Worm (Caenorhabditis elegans) whole organism, L4 larva: ENCODE results near the gene B0250.7.

Source experiments
- F26F4.8 ChIP-seq: fragments of 200-800 bp; sonication (Bioruptor generic); conservative IDR thresholded peaks from 2 replicates; pipeline ENCODE4 v1.3.6; 2022; ENCODE audit warnings: missing genetic modification characterization, missing compliant biosample characterization
- arid-1 ChIP-seq: fragments of 200-800 bp; sonication (Bioruptor generic); conservative IDR thresholded peaks from 2 replicates; pipeline ENCODE4 v1.3.6; 2022; ENCODE audit warnings: missing genetic modification reagents, missing genetic modification characterization, missing compliant biosample characterization
- attf-4 ChIP-seq: sonication (generic microtip); optimal IDR thresholded peaks from 3 replicates; lab custom pipeline; 2017; ENCODE audit warnings: missing biosample characterization, missing genetic modification characterization
- ceh-28 ChIP-seq: fragments of 150-350 bp; optimal IDR thresholded peaks from 2 replicates; lab custom pipeline; 2014; ENCODE audit warnings: missing biosample characterization, missing genetic modification reagents, missing genetic modification characterization
- cey-2 ChIP-seq: sonication (generic microtip); optimal IDR thresholded peaks from 3 replicates; lab custom pipeline; 2017; ENCODE audit warnings: missing genetic modification characterization, mild to moderate bottlenecking, missing compliant biosample characterization, antibody characterized with exemption, borderline replicate concordance; ENCODE audit not compliant: insufficient read depth
- daf-12 ChIP-seq: fragments of 150-350 bp; optimal IDR thresholded peaks from 2 replicates; lab custom pipeline; 2014; ENCODE audit warnings: missing biosample characterization, missing genetic modification reagents, missing genetic modification characterization
- daf-8 ChIP-seq: fragments of 200-800 bp; sonication (Bioruptor generic); IDR thresholded peaks from 2 replicates; pipeline ENCODE4 v1.3.6; 2022; ENCODE audit warnings: missing genetic modification characterization, missing compliant biosample characterization
- dmd-6 ChIP-seq: fragments of 200-800 bp; sonication (Bioruptor generic); IDR thresholded peaks from 2 replicates; pipeline ENCODE4 v1.3.6; 2022; ENCODE audit warnings: missing genetic modification reagents, missing genetic modification characterization, missing compliant biosample characterization
- dmd-8 ChIP-seq: fragments of 200-800 bp; sonication (Bioruptor generic); IDR thresholded peaks from 2 replicates; pipeline ENCODE4 v1.3.6; 2022; ENCODE audit warnings: missing genetic modification characterization, missing compliant biosample characterization
- fos-1 ChIP-seq: fragments of 150-350 bp; optimal IDR thresholded peaks from 2 replicates; lab custom pipeline; 2014; ENCODE audit warnings: missing biosample characterization, missing genetic modification characterization
- lim-7 ChIP-seq: fragments of 200-800 bp; sonication (Bioruptor generic); IDR thresholded peaks from 2 replicates; pipeline ENCODE4 v1.3.6; 2022; ENCODE audit warnings: missing genetic modification characterization, missing compliant biosample characterization
- lin-29 ChIP-seq: fragments of 200-800 bp; sonication (Bioruptor generic); IDR thresholded peaks from 2 replicates; pipeline ENCODE4 v1.3.6; 2022; ENCODE audit warnings: missing genetic modification reagents, missing genetic modification characterization, missing compliant biosample characterization
- madf-9 ChIP-seq: fragments of 200-800 bp; sonication (Bioruptor generic); conservative IDR thresholded peaks from 2 replicates; pipeline ENCODE4 v1.3.6; 2022; ENCODE audit warnings: missing genetic modification reagents, missing genetic modification characterization, missing compliant biosample characterization
- nhr-10 ChIP-seq: fragments of 150-350 bp; optimal IDR thresholded peaks from 2 replicates; lab custom pipeline; 2014; ENCODE audit warnings: missing biosample characterization, missing genetic modification characterization
- nhr-11 ChIP-seq: fragments of 150-350 bp; optimal IDR thresholded peaks from 2 replicates; lab custom pipeline; 2014; ENCODE audit warnings: missing biosample characterization, missing genetic modification characterization
- nhr-25 ChIP-seq: sonication (generic microtip); optimal IDR thresholded peaks from 2 replicates; lab custom pipeline; 2017; ENCODE audit warnings: missing genetic modification characterization, mild to moderate bottlenecking, missing compliant biosample characterization, antibody characterized with exemption, moderate library complexity, borderline replicate concordance; ENCODE audit not compliant: insufficient read depth
- nhr-28 ChIP-seq: fragments of 150-350 bp; optimal IDR thresholded peaks from 2 replicates; lab custom pipeline; 2014; ENCODE audit warnings: missing biosample characterization, missing genetic modification characterization
- nhr-41 ChIP-seq: fragments of 200-800 bp; sonication (Bioruptor generic); IDR thresholded peaks from 2 replicates; pipeline ENCODE4 v1.3.6; 2022; ENCODE audit warnings: missing genetic modification reagents, missing genetic modification characterization, missing compliant biosample characterization
- nhr-76 ChIP-seq: fragments of 150-350 bp; optimal IDR thresholded peaks from 2 replicates; lab custom pipeline; 2014; ENCODE audit warnings: missing biosample characterization, missing genetic modification characterization
- nhr-77 ChIP-seq: fragments of 150-350 bp; optimal IDR thresholded peaks from 2 replicates; lab custom pipeline; 2014; ENCODE audit warnings: missing biosample characterization, missing genetic modification characterization
- rbr-2 ChIP-seq: sonication (generic microtip); optimal IDR thresholded peaks from 2 replicates; lab custom pipeline; 2016; ENCODE audit warnings: missing genotype, missing genetic modification characterization, missing compliant biosample characterization
- sdz-12 ChIP-seq: fragments of 200-800 bp; sonication (Bioruptor generic); optimal IDR thresholded peaks from 2 replicates; lab custom pipeline; 2018; ENCODE audit warnings: mild to moderate bottlenecking, missing genetic modification characterization, missing compliant biosample characterization
- set-16 ChIP-seq: fragments of 200-800 bp; sonication (Bioruptor generic); IDR thresholded peaks from 2 replicates; pipeline ENCODE4 v1.3.6; 2022; ENCODE audit warnings: missing genetic modification reagents, missing genetic modification characterization, missing compliant biosample characterization
- spr-3 ChIP-seq: fragments of 200-800 bp; sonication (Bioruptor generic); optimal IDR thresholded peaks from 2 replicates; lab custom pipeline; 2018; ENCODE audit warnings: mild to moderate bottlenecking, missing genetic modification characterization, missing compliant biosample characterization
- tag-97 ChIP-seq: fragments of 200-800 bp; sonication (Bioruptor generic); IDR thresholded peaks from 2 replicates; pipeline ENCODE4 v1.3.6; 2022; ENCODE audit warnings: missing genetic modification characterization, missing compliant biosample characterization
- unc-62 ChIP-seq, 3 experiments: fragments of 150-350 bp in 1 of 3; sonication (generic microtip); optimal IDR thresholded peaks in 2 of 3; peaks in 1 of 3; 1 replicate in 1 of 3; 2 replicates in 2 of 3; lab custom pipeline; 2014 to 2017; ENCODE audit warnings: missing biosample characterization in 3 of 3, missing genetic modification characterization in 3 of 3, missing genetic modification reagents in 3 of 3, missing genotype in 1 of 3
- vab-7 ChIP-seq: fragments of 200-800 bp; sonication (Bioruptor generic); IDR thresholded peaks from 2 replicates; pipeline ENCODE4 v1.3.6; 2022; ENCODE audit warnings: missing genetic modification reagents, missing genetic modification characterization, missing compliant biosample characterization
- zag-1 ChIP-seq: fragments of 150-350 bp; optimal IDR thresholded peaks from 2 replicates; lab custom pipeline; 2014; ENCODE audit warnings: missing biosample characterization, missing genetic modification characterization
- zfp-2 ChIP-seq: sonication (generic microtip); optimal IDR thresholded peaks from 2 replicates; lab custom pipeline; 2016; ENCODE audit warnings: mild to moderate bottlenecking, missing genetic modification characterization, missing compliant biosample characterization
- zfp-3 ChIP-seq: fragments of 200-800 bp; sonication (Bioruptor generic); conservative IDR thresholded peaks from 2 replicates; pipeline ENCODE4 v1.3.6; 2022; ENCODE audit warnings: missing genetic modification reagents, missing genetic modification characterization, missing compliant biosample characterization
- ztf-11 ChIP-seq: fragments of 150-350 bp; optimal IDR thresholded peaks from 2 replicates; lab custom pipeline; 2014; ENCODE audit warnings: missing biosample characterization, missing genetic modification characterization

The B0250.7 gene

DNA sequence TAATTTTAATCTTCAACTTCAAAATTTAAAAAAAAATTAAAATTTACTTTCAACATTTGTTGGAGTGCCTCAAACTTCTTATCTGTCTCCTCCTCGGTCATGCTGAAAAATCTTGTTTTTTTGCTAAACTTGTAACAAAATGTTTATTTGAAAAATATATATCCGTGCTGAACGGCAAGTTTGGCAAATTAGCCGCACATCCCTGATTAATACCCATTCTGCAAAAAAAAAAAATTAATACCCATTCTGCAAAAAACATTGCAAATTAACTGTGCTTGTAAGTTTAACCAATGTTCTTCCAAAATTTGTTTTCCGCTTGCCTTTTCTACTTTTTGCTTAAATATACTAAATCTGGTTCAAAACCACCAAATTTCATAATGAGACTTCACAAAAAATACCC lies 22.8 kb downstream of the B0250.7 start, which contains the start of gene F48F5.6:
Gene F48F5.6 (minus strand): TSS at position 101 of the 400 bp plus-strand sequence.
- TF ChIP-seq nhr-28 (tag; lab: Kevin White, UChicago), result no peak
- no peak for TF ChIP-seq fos-1 (tag; lab: Kevin White, UChicago)
- TF ChIP-seq nhr-76 (tag; lab: Kevin White, UChicago), result no peak
- TF ChIP-seq daf-12 (tag; lab: Kevin White, UChicago), result no peak
- no peak for TF ChIP-seq attf-4 (tag; lab: Kevin White, UChicago)
- TF ChIP-seq nhr-11 (tag; lab: Kevin White, UChicago), result no peak
- no peak for TF ChIP-seq cey-2 (tag; lab: Kevin White, UChicago)
- no peak for TF ChIP-seq tag-97 (GFP tag; lab: Robert Waterston, UW)
- TF ChIP-seq nhr-25 (tag; lab: Kevin White, UChicago), result no peak
- no peak for TF ChIP-seq rbr-2 (tag; lab: Kevin White, UChicago)
- no peak for TF ChIP-seq daf-8 (GFP tag; lab: Robert Waterston, UW)
- no peak for TF ChIP-seq zag-1
- TF ChIP-seq arid-1 (GFP tag; lab: Robert Waterston, UW), result no peak
- TF ChIP-seq nhr-77, result no peak
- TF ChIP-seq, all 104 proteins: peak for 0

DNA sequence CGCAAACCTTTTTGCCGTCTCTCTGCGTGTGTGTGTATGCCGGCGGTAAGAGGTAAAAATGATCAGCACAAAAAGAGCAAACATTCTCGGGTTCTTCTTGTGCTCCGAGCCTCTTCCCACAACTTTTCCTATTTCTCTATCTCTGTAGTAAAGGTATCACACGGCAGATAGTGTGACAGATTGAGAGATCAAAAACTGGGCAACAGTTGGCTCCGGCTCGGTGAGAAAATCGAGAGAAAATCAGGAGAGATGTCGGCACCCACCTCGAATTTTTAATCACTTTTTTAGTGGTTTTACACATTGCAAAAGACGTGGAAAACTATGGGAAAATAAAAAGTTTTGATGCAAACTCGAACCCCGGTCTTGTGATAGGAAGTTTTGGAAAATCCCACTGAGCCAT lies 24.1 kb downstream of the B0250.7 start:
- TF ChIP-seq zfp-2 (tag; lab: Kevin White, UChicago) (no peak), nhr-11 (tag; lab: Kevin White, UChicago) (peak; percentile 41), zfp-3 (no peak), sdz-12 (GFP tag; lab: Kevin White, UChicago) (no peak)

DNA sequence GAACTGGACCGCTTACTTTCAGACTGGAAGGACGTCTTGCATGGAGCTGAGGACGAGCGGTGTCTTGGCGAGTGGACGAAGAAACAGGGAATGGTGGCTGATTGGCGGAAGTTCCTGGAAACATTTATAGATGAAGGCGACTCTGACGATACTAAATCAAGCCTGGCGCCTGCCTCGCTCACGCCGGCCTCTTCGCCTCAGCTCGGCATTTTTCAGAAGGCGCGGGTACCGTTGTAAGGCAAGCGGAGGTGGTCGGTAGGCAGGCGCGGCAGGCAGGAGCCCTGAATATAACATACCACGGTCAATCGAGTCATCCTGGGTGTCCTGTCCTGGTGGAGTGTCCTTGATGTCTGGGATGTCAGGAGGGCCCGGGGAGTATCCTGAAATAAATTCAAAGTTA lies 30.0 kb downstream of the B0250.7 start:
- TF ChIP-seq unc-62 (GFP tag; optimal IDR thresholded peaks at IDR 0.05 in 1 of 2; lab: Kevin White, UChicago) (peak in 1 of 2 experiments; percentile 83), unc-62 (tag; optimal IDR thresholded peaks at IDR 0.05; lab: Kevin White, UChicago) (no peak), F26F4.8 (GFP tag; lab: Robert Waterston, UW) (no peak), set-16 (GFP tag; lab: Robert Waterston, UW) (peak; percentile 83)

DNA sequence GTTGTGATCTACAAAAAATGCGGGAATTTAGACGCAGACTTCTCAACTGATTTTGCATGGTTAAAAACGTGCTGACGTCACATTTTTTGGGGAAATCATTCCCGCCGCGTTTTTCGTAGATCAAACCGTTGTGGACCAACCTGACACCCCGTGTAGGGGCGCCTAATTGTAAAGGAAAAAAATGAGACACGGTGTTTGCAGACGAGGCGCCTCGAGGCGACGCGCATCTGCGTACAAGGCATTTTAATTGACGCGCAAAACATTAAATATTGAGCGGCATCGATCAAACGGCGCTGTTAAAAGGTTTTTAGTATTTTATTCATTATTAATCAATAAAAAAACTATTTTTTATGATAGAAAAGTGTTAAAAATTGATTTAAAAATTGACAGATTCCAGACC lies 44.5 kb downstream of the B0250.7 start:
- TF ChIP-seq vab-7 (GFP tag; lab: Robert Waterston, UW), result 0 out of 2 replicates have a peak, but pooled peaks have one; percentile 16

DNA sequence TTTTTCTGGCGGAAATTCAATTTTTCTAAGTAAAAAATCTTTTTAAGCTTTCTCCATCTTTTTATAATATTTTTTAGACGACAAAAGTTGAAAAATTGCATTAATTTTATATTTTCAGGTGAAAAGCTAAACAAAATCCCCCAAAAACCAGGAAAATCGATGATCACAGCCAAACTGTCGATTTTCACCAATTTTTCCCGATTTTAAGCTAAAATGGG lies 50.8 kb downstream of the B0250.7 start, which contains the start of the genes fce-2 and F48F5.8:
Gene fce-2 (plus strand): TSS at position 119 of the 218 bp plus-strand sequence.
Gene F48F5.8 (plus strand): TSS at position 160 of the 218 bp plus-strand sequence.
- TF ChIP-seq madf-9 (GFP tag; lab: Robert Waterston, UW), result no peak
- TF ChIP-seq spr-3 (GFP tag; lab: Kevin White, UChicago), result no peak
- no peak for TF ChIP-seq ztf-11 (tag; lab: Kevin White, UChicago)
- no peak for TF ChIP-seq lin-29 (GFP tag; lab: Robert Waterston, UW)
- TF ChIP-seq nhr-10 (tag; lab: Kevin White, UChicago), result no peak
- no peak for TF ChIP-seq nhr-41 (GFP tag; lab: Robert Waterston, UW)
- no peak for TF ChIP-seq dmd-6 (GFP tag; lab: Robert Waterston, UW)
- TF ChIP-seq nhr-25 (tag; lab: Kevin White, UChicago), result no peak
- no peak for TF ChIP-seq dmd-8 (GFP tag; lab: Robert Waterston, UW)
- TF ChIP-seq zfp-2 (tag; lab: Kevin White, UChicago), result no peak
- no peak for TF ChIP-seq ceh-28 (tag; lab: Kevin White, UChicago)
- no peak for TF ChIP-seq lim-7 (GFP tag; lab: Robert Waterston, UW)
